Fruit fly (Drosophila melanogaster) whole organism, embryonic: ENCODE data around the gene CG5326.

ENCODE experiments used
- CG10321 ChIP-seq: fragments of 200-800 bp; sonication (Bioruptor generic); IDR thresholded peaks from 2 replicates; pipeline ENCODE4 v1.3.6; 2022; ENCODE audit warnings: missing biosample characterization, missing genetic modification characterization
- CG10654 ChIP-seq: fragments of 200-800 bp; sonication (Bioruptor generic); optimal IDR thresholded peaks from 2 replicates; lab custom pipeline; 2016; ENCODE audit warnings: missing biosample characterization, missing genetic modification characterization
- CG11723 ChIP-seq: fragments of 200-800 bp; sonication (Bioruptor generic); optimal IDR thresholded peaks from 2 replicates; lab custom pipeline; 2017; ENCODE audit warnings: missing biosample characterization, mild to moderate bottlenecking, missing genetic modification characterization
- CG13287 ChIP-seq: fragments of 200-800 bp; sonication (Bioruptor generic); IDR thresholded peaks from 2 replicates; pipeline ENCODE4 v1.3.6; 2022; ENCODE audit warnings: missing biosample characterization, missing genetic modification characterization; ENCODE audit not compliant: partially characterized antibody
- CG14667 ChIP-seq: fragments of 200-800 bp; sonication (Bioruptor generic); IDR thresholded peaks from 2 replicates; pipeline ENCODE4 v1.3.6; 2022; ENCODE audit warnings: missing biosample characterization, missing genetic modification characterization
- CG14860 ChIP-seq: fragments of 200-800 bp; sonication (Bioruptor generic); IDR thresholded peaks from 3 replicates; pipeline ENCODE4 v1.3.6; 2022; ENCODE audit warnings: missing biosample characterization, missing genetic modification characterization; ENCODE audit not compliant: partially characterized antibody
- CG15073 ChIP-seq: fragments of 200-800 bp; sonication (Bioruptor generic); optimal IDR thresholded peaks from 2 replicates; lab custom pipeline; 2016; ENCODE audit warnings: missing biosample characterization, missing genetic modification characterization
- CG16779 ChIP-seq: fragments of 200-800 bp; sonication (Bioruptor generic); IDR thresholded peaks from 2 replicates; pipeline ENCODE4 v1.3.6; 2022; ENCODE audit warnings: missing biosample characterization, missing genetic modification characterization
- CG17186 ChIP-seq: fragments of 200-800 bp; sonication (Bioruptor generic); optimal IDR thresholded peaks from 3 replicates; lab custom pipeline; 2017; ENCODE audit warnings: missing biosample characterization, missing genetic modification reagents, missing genetic modification characterization
- CG18619 ChIP-seq: fragments of 200-800 bp; sonication (Bioruptor generic); optimal IDR thresholded peaks from 3 replicates; lab custom pipeline; 2017; ENCODE audit warnings: missing biosample characterization, mild to moderate bottlenecking, missing genetic modification characterization
- CG2712 ChIP-seq: fragments of 200-800 bp; optimal IDR thresholded peaks from 3 replicates; lab custom pipeline; 2019; ENCODE audit warnings: missing biosample characterization, mild to moderate bottlenecking, missing genetic modification characterization, moderate library complexity
- CG31365 ChIP-seq: fragments of 200-800 bp; sonication (Bioruptor generic); optimal IDR thresholded peaks from 2 replicates; lab custom pipeline; 2018; ENCODE audit warnings: missing biosample characterization, mild to moderate bottlenecking, missing genetic modification characterization
- CG32772 ChIP-seq: fragments of 200-800 bp; sonication (Bioruptor generic); IDR thresholded peaks from 2 replicates; pipeline ENCODE4 v1.3.6; 2022; ENCODE audit warnings: missing biosample characterization, missing genetic modification characterization
- CG3838 ChIP-seq: fragments of 200-800 bp; sonication (Bioruptor generic); optimal IDR thresholded peaks from 3 replicates; lab custom pipeline; 2016; ENCODE audit warnings: missing biosample characterization, missing genetic modification characterization
- CG3847 ChIP-seq: fragments of 200-800 bp; sonication (Bioruptor generic); IDR thresholded peaks from 2 replicates; pipeline ENCODE4 v1.3.6; 2022; ENCODE audit warnings: missing biosample characterization, missing genetic modification characterization
- CG5953 ChIP-seq: fragments of 200-800 bp; sonication (Bioruptor generic); IDR thresholded peaks from 2 replicates; pipeline ENCODE4 v1.3.6; 2022; ENCODE audit warnings: missing biosample characterization, missing genetic modification characterization
- CG7839 ChIP-seq: fragments of 200-800 bp; sonication (Bioruptor generic); optimal IDR thresholded peaks from 3 replicates; lab custom pipeline; 2018; ENCODE audit warnings: missing biosample characterization, mild to moderate bottlenecking, missing genetic modification characterization, moderate library complexity
- CG8089 ChIP-seq: fragments of 200-800 bp; sonication (Bioruptor generic); optimal IDR thresholded peaks from 3 replicates; lab custom pipeline; 2016; ENCODE audit warnings: missing biosample characterization, missing genetic modification characterization
- CG8478 ChIP-seq: fragments of >200 bp; optimal IDR thresholded peaks from 2 replicates; lab custom pipeline; 2018
- Deaf1 ChIP-seq: fragments of 200-800 bp; optimal IDR thresholded peaks from 3 replicates; lab custom pipeline; 2019; ENCODE audit warnings: missing biosample characterization, mild to moderate bottlenecking, missing genetic modification characterization, moderate library complexity
- Dek ChIP-seq: fragments of 200-800 bp; sonication (Bioruptor generic); optimal IDR thresholded peaks from 3 replicates; lab custom pipeline; 2019; ENCODE audit warnings: missing biosample characterization, mild to moderate bottlenecking, missing genetic modification characterization, moderate library complexity
- Jarid2 ChIP-seq: fragments of 200-800 bp; sonication (Bioruptor generic); optimal IDR thresholded peaks from 3 replicates; lab custom pipeline; 2017; ENCODE audit warnings: mild to moderate bottlenecking, missing biosample characterization, missing genetic modification reagents, missing genetic modification characterization
- Med ChIP-seq: fragments of 200-800 bp; sonication (Bioruptor generic); peaks from one replicate; lab custom pipeline; 2016; ENCODE audit warnings: missing biosample characterization, missing genetic modification characterization, mild to moderate bottlenecking, inconsistent platforms, moderate library complexity
- Pdp1 ChIP-seq, 2 experiments: fragments of 200-800 bp; sonication (Bioruptor generic); optimal IDR thresholded peaks; 3 replicates each; lab custom pipeline; 2016; ENCODE audit warnings: missing biosample characterization in 2 of 2, missing genetic modification characterization in 2 of 2, mild to moderate bottlenecking in 1 of 2, moderate library complexity in 1 of 2
- Sry-β ChIP-seq: fragments of 200-800 bp; sonication (Bioruptor generic); optimal IDR thresholded peaks from 2 replicates; lab custom pipeline; 2018; ENCODE audit warnings: missing biosample characterization, mild to moderate bottlenecking, missing genetic modification characterization, moderate library complexity
- Usf ChIP-seq: fragments of 200-800 bp; sonication (Bioruptor generic); optimal IDR thresholded peaks from 2 replicates; lab custom pipeline; 2017; ENCODE audit warnings: missing genotype, missing biosample characterization, missing genetic modification characterization
- Xbp1 ChIP-seq: fragments of 200-800 bp; sonication (Bioruptor generic); optimal IDR thresholded peaks from 3 replicates; lab custom pipeline; 2016; ENCODE audit warnings: missing biosample characterization, mild to moderate bottlenecking, missing genetic modification characterization
- YL-1 ChIP-seq: fragments of 200-800 bp; sonication (Bioruptor generic); optimal IDR thresholded peaks from 3 replicates; lab custom pipeline; 2017; ENCODE audit warnings: missing biosample characterization, mild to moderate bottlenecking, missing genetic modification characterization
- bab2 ChIP-seq: fragments of 200-800 bp; sonication (Bioruptor generic); optimal IDR thresholded peaks from 2 replicates; lab custom pipeline; 2016; ENCODE audit warnings: missing biosample characterization, missing genetic modification characterization
- bowl ChIP-seq: fragments of 200-800 bp; sonication (Bioruptor generic); IDR thresholded peaks from 2 replicates; pipeline ENCODE4 v1.3.6; 2022; ENCODE audit warnings: missing biosample characterization, missing genetic modification characterization
- bsh ChIP-seq, 2 experiments: fragments of 200-800 bp; sonication (Bioruptor generic); optimal IDR thresholded peaks; 2 replicates each; lab custom pipeline; 2017 to 2018; ENCODE audit warnings: mild to moderate bottlenecking in 2 of 2, missing biosample characterization in 2 of 2, missing genetic modification characterization in 2 of 2, moderate library complexity in 1 of 2
- btn ChIP-seq: fragments of 200-800 bp; sonication (Bioruptor generic); optimal IDR thresholded peaks from 2 replicates; lab custom pipeline; 2016; ENCODE audit warnings: missing biosample characterization, missing genetic modification characterization
- cad ChIP-seq: fragments of >200 bp; optimal IDR thresholded peaks from 2 replicates; lab custom pipeline; 2017; ENCODE audit warnings: missing biosample characterization, missing genetic modification characterization
- cas ChIP-seq: fragments of 200-800 bp; sonication (Bioruptor generic); IDR thresholded peaks from 2 replicates; pipeline ENCODE4 v1.3.6; 2022; ENCODE audit warnings: missing biosample characterization, missing genetic modification characterization
- chinmo ChIP-seq: fragments of 200-800 bp; sonication (Bioruptor generic); IDR thresholded peaks from 4 replicates; pipeline ENCODE4 v1.3.6; 2022; ENCODE audit warnings: missing biosample characterization, missing genetic modification characterization; ENCODE audit not compliant: partially characterized antibody
- chn ChIP-seq: fragments of 200-800 bp; sonication (Bioruptor generic); optimal IDR thresholded peaks from 2 replicates; lab custom pipeline; 2016; ENCODE audit warnings: missing biosample characterization, missing genetic modification characterization
- croc ChIP-seq: fragments of 200-800 bp; sonication (Bioruptor generic); conservative IDR thresholded peaks from 3 replicates; pipeline ENCODE4 v1.3.6; 2022; ENCODE audit warnings: missing biosample characterization, missing genetic modification characterization
- dimm ChIP-seq: fragments of 200-800 bp; sonication (Bioruptor generic); IDR thresholded peaks from 2 replicates; pipeline ENCODE4 v1.3.6; 2022; ENCODE audit warnings: missing biosample characterization, missing genetic modification characterization
- exex ChIP-seq: fragments of 200-800 bp; sonication (Bioruptor generic); optimal IDR thresholded peaks from 4 replicates; lab custom pipeline; 2018; ENCODE audit warnings: missing biosample characterization, mild to moderate bottlenecking, missing genetic modification characterization, moderate library complexity
- eyg ChIP-seq: fragments of 200-800 bp; sonication (Bioruptor generic); optimal IDR thresholded peaks from 3 replicates; lab custom pipeline; 2016; ENCODE audit warnings: missing biosample characterization, missing genetic modification characterization
- gt ChIP-seq: fragments of 200-800 bp; sonication (Bioruptor generic); IDR thresholded peaks from 2 replicates; pipeline ENCODE4 v1.3.6; 2022; ENCODE audit warnings: missing biosample characterization, missing genetic modification characterization
- ind ChIP-seq: fragments of 200-800 bp; sonication (Bioruptor generic); optimal IDR thresholded peaks from 3 replicates; lab custom pipeline; 2016; ENCODE audit warnings: missing biosample characterization, missing genetic modification characterization
- kni ChIP-seq: fragments of 200-800 bp; sonication (Bioruptor generic); optimal IDR thresholded peaks from 3 replicates; lab custom pipeline; 2017; ENCODE audit warnings: mild to moderate bottlenecking, missing biosample characterization, missing genetic modification reagents, missing genetic modification characterization
- nerfin-2 ChIP-seq: fragments of 200-800 bp; sonication (Bioruptor generic); IDR thresholded peaks from 2 replicates; pipeline ENCODE4 v1.3.6; 2022; ENCODE audit warnings: missing biosample characterization, missing genetic modification characterization; ENCODE audit not compliant: partially characterized antibody
- nom ChIP-seq: fragments of 200-800 bp; sonication (Bioruptor generic); optimal IDR thresholded peaks from 2 replicates; lab custom pipeline; 2017; ENCODE audit warnings: missing biosample characterization, missing genetic modification characterization, mild to moderate bottlenecking, moderate library complexity, missing genetic modification reagents
- pb ChIP-seq: fragments of 200-800 bp; sonication (Bioruptor generic); optimal IDR thresholded peaks from 3 replicates; lab custom pipeline; 2016; ENCODE audit warnings: missing biosample characterization, missing genetic modification characterization
- pfk ChIP-seq: fragments of 200-800 bp; sonication (Bioruptor generic); optimal IDR thresholded peaks from 2 replicates; lab custom pipeline; 2018; ENCODE audit warnings: missing biosample characterization, mild to moderate bottlenecking, missing genetic modification characterization, moderate library complexity
- pho ChIP-seq: fragments of 200-800 bp; sonication (Bioruptor generic); optimal IDR thresholded peaks from 2 replicates; lab custom pipeline; 2016; ENCODE audit warnings: missing biosample characterization, missing genetic modification characterization
- phol ChIP-seq: fragments of 200-800 bp; sonication (Bioruptor generic); optimal IDR thresholded peaks from 3 replicates; lab custom pipeline; 2018; ENCODE audit warnings: missing biosample characterization, mild to moderate bottlenecking, missing genetic modification characterization, moderate library complexity
- run ChIP-seq: fragments of 200-800 bp; sonication (Bioruptor generic); optimal IDR thresholded peaks from 3 replicates; lab custom pipeline; 2018; ENCODE audit warnings: missing biosample characterization, mild to moderate bottlenecking, missing genetic modification characterization
- tup ChIP-seq: fragments of 200-800 bp; sonication (Bioruptor generic); optimal IDR thresholded peaks from 2 replicates; lab custom pipeline; 2016; ENCODE audit warnings: missing biosample characterization, mild to moderate bottlenecking, missing genetic modification characterization, moderate library complexity

Gene CG5326

dm6 chr3R:22542773-22543411 is 3.2 kb upstream of the CG5326 start (continued):
- TF ChIP-seq CG14667 (GFP tag; lab: Robert Waterston, UW) (no peak), gt (GFP tag; lab: Robert Waterston, UW) (no peak), CG17186 (no peak), Usf (GFP tag; lab: Kevin White, UChicago) (no peak), pfk (GFP tag; lab: Kevin White, UChicago) (no peak), bab2 (GFP tag; lab: Kevin White, UChicago) (no peak), dimm (no peak), phol (tag; lab: Kevin White, UChicago) (no peak), CG15073 (GFP tag; lab: Kevin White, UChicago) (no peak), Dek (tag; lab: Kevin White, UChicago) (no peak), run (no peak), chn (GFP tag; lab: Kevin White, UChicago) (no peak), CG3847 (no peak), CG18619 (GFP tag; lab: Kevin White, UChicago) (no peak), chinmo (GFP tag; lab: Robert Waterston, UW) (0 out of 4 replicates have a peak, but pooled peaks have one; percentile 29), bsh (GFP tag; optimal IDR thresholded peaks at IDR 0.05; lab: Kevin White, UChicago) (no peak), exex (tag; lab: Kevin White, UChicago) (no peak), cas (GFP tag; lab: Robert Waterston, UW) (no peak), btn (GFP tag; lab: Kevin White, UChicago) (no peak), CG7839 (peak; percentile 31), CG5953 (GFP tag; lab: Robert Waterston, UW) (no peak), CG10321 (GFP tag; lab: Robert Waterston, UW) (no peak), CG31365 (tag; lab: Kevin White, UChicago) (no peak), CG8089 (GFP tag; lab: Kevin White, UChicago) (no peak), cad (GFP tag; lab: Kevin White, UChicago) (no peak), ind (peak; percentile 22), pho (GFP tag; lab: Kevin White, UChicago) (no peak), CG16779 (no peak), CG8478 (no peak), Sry-β (GFP tag; lab: Kevin White, UChicago) (no peak), nom (GFP tag; lab: Kevin White, UChicago) (no peak), YL-1 (GFP tag; lab: Kevin White, UChicago) (no peak), kni (GFP tag; lab: Kevin White, UChicago) (no peak), Pdp1 (GFP tag; optimal IDR thresholded peaks at IDR 0.05; lab: Kevin White, UChicago) (no peak), pb (GFP tag; lab: Kevin White, UChicago) (no peak), CG14860 (GFP tag; lab: Robert Waterston, UW) (no peak), CG13287 (GFP tag; lab: Robert Waterston, UW) (no peak), Jarid2 (GFP tag; lab: Kevin White, UChicago) (no peak), tup (GFP tag; lab: Kevin White, UChicago) (no peak), bowl (GFP tag; lab: Robert Waterston, UW) (no peak), CG11723 (no peak), CG32772 (GFP tag; lab: Robert Waterston, UW) (0 out of 2 replicates have a peak, but pooled peaks have one; percentile 22), eyg (GFP tag; lab: Kevin White, UChicago) (no peak), croc (GFP tag; lab: Robert Waterston, UW) (no peak), CG3838 (GFP tag; lab: Kevin White, UChicago) (no peak), CG2712 (tag; lab: Kevin White, UChicago) (no peak), Deaf1 (tag; lab: Kevin White, UChicago) (no peak), Med (GFP tag; lab: Kevin White, UChicago) (no peak), Xbp1 (GFP tag; lab: Kevin White, UChicago) (no peak), CG10654 (GFP tag; lab: Kevin White, UChicago) (no peak), nerfin-2 (GFP tag; lab: Robert Waterston, UW) (no peak)
